Worm (Caenorhabditis elegans) whole organism, L3 larva: ENCODE measurements around the gene Y37H2A.13.

Source experiments
- ZK546.5 ChIP-seq: sonication (generic microtip); optimal IDR thresholded peaks from 2 replicates; lab custom pipeline; 2017; ENCODE audit warnings: missing biosample characterization, missing genetic modification characterization
- aly-2 ChIP-seq: fragments of 150-350 bp; optimal IDR thresholded peaks from 2 replicates; lab custom pipeline; 2014; ENCODE audit warnings: missing biosample characterization, missing genetic modification characterization
- ama-1 ChIP-seq: fragments of 150-350 bp; optimal IDR thresholded peaks from 2 replicates; lab custom pipeline; 2018
- ceh-16 ChIP-seq: sonication (generic microtip); optimal IDR thresholded peaks from 2 replicates; lab custom pipeline; 2017; ENCODE audit warnings: missing biosample characterization, missing genetic modification characterization
- ceh-28 ChIP-seq: fragments of 150-350 bp; optimal IDR thresholded peaks from 2 replicates; lab custom pipeline; 2014; ENCODE audit warnings: missing biosample characterization, missing genetic modification reagents, missing genetic modification characterization
- ceh-82 ChIP-seq: fragments of 150-350 bp; optimal IDR thresholded peaks from 2 replicates; lab custom pipeline; 2014; ENCODE audit warnings: missing biosample characterization, missing genetic modification characterization
- daf-12 ChIP-seq: fragments of 150-350 bp; optimal IDR thresholded peaks from 2 replicates; lab custom pipeline; 2014; ENCODE audit warnings: missing biosample characterization, missing genetic modification reagents, missing genetic modification characterization
- egl-27 ChIP-seq: sonication (generic microtip); optimal IDR thresholded peaks from 4 replicates; lab custom pipeline; 2017; ENCODE audit warnings: missing biosample characterization, missing genetic modification reagents, missing genetic modification characterization
- egl-5 ChIP-seq: fragments of 150-350 bp; optimal IDR thresholded peaks from 2 replicates; lab custom pipeline; 2017; ENCODE audit warnings: missing biosample characterization, missing genetic modification reagents, missing genetic modification characterization, inconsistent platforms
- elt-2 ChIP-seq: sonication (generic microtip); optimal IDR thresholded peaks from 2 replicates; lab custom pipeline; 2016; ENCODE audit warnings: missing genetic modification reagents, mild to moderate bottlenecking, missing genetic modification characterization, missing compliant biosample characterization
- fkh-10 ChIP-seq: sonication (generic microtip); optimal IDR thresholded peaks from 2 replicates; lab custom pipeline; 2017; ENCODE audit warnings: missing biosample characterization, missing genetic modification reagents, missing genetic modification characterization
- fkh-2 ChIP-seq: fragments of 150-350 bp; optimal IDR thresholded peaks from 2 replicates; lab custom pipeline; 2014; ENCODE audit warnings: missing biosample characterization, missing genetic modification reagents, missing genetic modification characterization
- fos-1 ChIP-seq: fragments of 150-350 bp; optimal IDR thresholded peaks from 2 replicates; lab custom pipeline; 2014; ENCODE audit warnings: missing biosample characterization, missing genetic modification characterization
- hmg-11 ChIP-seq: sonication (generic microtip); optimal IDR thresholded peaks from 2 replicates; lab custom pipeline; 2016; ENCODE audit warnings: missing genetic modification characterization, missing compliant biosample characterization
- lin-15B ChIP-seq: fragments of 150-350 bp; optimal IDR thresholded peaks from 2 replicates; lab custom pipeline; 2014; ENCODE audit warnings: missing biosample characterization, missing genetic modification characterization
- lin-39 ChIP-seq: fragments of 150-350 bp; optimal IDR thresholded peaks from 2 replicates; lab custom pipeline; 2018; ENCODE audit warnings: missing biosample characterization, missing genetic modification reagents, missing genetic modification characterization
- lsy-12 ChIP-seq: sonication (generic microtip); optimal IDR thresholded peaks from 2 replicates; lab custom pipeline; 2016; ENCODE audit warnings: mild to moderate bottlenecking, missing genetic modification characterization, missing compliant biosample characterization
- mdl-1 ChIP-seq: fragments of 150-350 bp; optimal IDR thresholded peaks from 2 replicates; lab custom pipeline; 2014; ENCODE audit warnings: missing biosample characterization, missing genetic modification characterization
- nfya-1 ChIP-seq: sonication (generic microtip); optimal IDR thresholded peaks from 2 replicates; lab custom pipeline; 2017; ENCODE audit warnings: missing genetic modification characterization, mild to moderate bottlenecking, missing compliant biosample characterization, antibody characterized with exemption, moderate library complexity; ENCODE audit not compliant: insufficient read depth
- nhr-11 ChIP-seq: fragments of 150-350 bp; optimal IDR thresholded peaks from 2 replicates; lab custom pipeline; 2014; ENCODE audit warnings: missing biosample characterization, missing genetic modification characterization
- nhr-12 ChIP-seq: fragments of 150-350 bp; optimal IDR thresholded peaks from 2 replicates; lab custom pipeline; 2014; ENCODE audit warnings: missing biosample characterization, missing genetic modification characterization
- nhr-23 ChIP-seq: fragments of 150-350 bp; optimal IDR thresholded peaks from 2 replicates; lab custom pipeline; 2014; ENCODE audit warnings: missing biosample characterization, missing genetic modification reagents, missing genetic modification characterization
- nhr-237 ChIP-seq: fragments of 150-350 bp; optimal IDR thresholded peaks from 2 replicates; lab custom pipeline; 2014; ENCODE audit warnings: missing biosample characterization, missing genetic modification characterization
- nhr-28 ChIP-seq: fragments of 150-350 bp; optimal IDR thresholded peaks from 2 replicates; lab custom pipeline; 2014; ENCODE audit warnings: missing biosample characterization, missing genetic modification characterization
- nhr-43 ChIP-seq: sonication (generic microtip); optimal IDR thresholded peaks from 2 replicates; lab custom pipeline; 2016; ENCODE audit warnings: mild to moderate bottlenecking, missing genetic modification characterization, missing compliant biosample characterization; ENCODE audit not compliant: poor library complexity, severe bottlenecking
- nhr-76 ChIP-seq: fragments of 150-350 bp; sonication (generic microtip); optimal IDR thresholded peaks from 5 replicates; lab custom pipeline; 2014; ENCODE audit warnings: missing biosample characterization, missing genetic modification characterization
- nhr-77 ChIP-seq: fragments of 150-350 bp; optimal IDR thresholded peaks from 2 replicates; lab custom pipeline; 2014; ENCODE audit warnings: missing biosample characterization, missing genetic modification characterization
- pha-4 ChIP-seq: fragments of 150-350 bp; optimal IDR thresholded peaks from 2 replicates; lab custom pipeline; 2014; ENCODE audit warnings: missing biosample characterization, missing genetic modification reagents, missing genetic modification characterization
- sea-2 ChIP-seq: fragments of 150-350 bp; sonication (generic microtip); optimal IDR thresholded peaks from 4 replicates; lab custom pipeline; 2014; ENCODE audit warnings: missing biosample characterization, missing genetic modification reagents, missing genetic modification characterization
- skn-1 ChIP-seq: fragments of 150-350 bp; optimal IDR thresholded peaks from 2 replicates; lab custom pipeline; 2014; ENCODE audit warnings: missing biosample characterization, missing genetic modification characterization
- ztf-11 ChIP-seq: fragments of 150-350 bp; optimal IDR thresholded peaks from 2 replicates; lab custom pipeline; 2014; ENCODE audit warnings: missing biosample characterization, missing genetic modification characterization
- ztf-4 ChIP-seq: fragments of 150-350 bp; optimal IDR thresholded peaks from 2 replicates; lab custom pipeline; 2014; ENCODE audit warnings: missing biosample characterization, missing genetic modification characterization

The Y37H2A.13 gene

DNA sequence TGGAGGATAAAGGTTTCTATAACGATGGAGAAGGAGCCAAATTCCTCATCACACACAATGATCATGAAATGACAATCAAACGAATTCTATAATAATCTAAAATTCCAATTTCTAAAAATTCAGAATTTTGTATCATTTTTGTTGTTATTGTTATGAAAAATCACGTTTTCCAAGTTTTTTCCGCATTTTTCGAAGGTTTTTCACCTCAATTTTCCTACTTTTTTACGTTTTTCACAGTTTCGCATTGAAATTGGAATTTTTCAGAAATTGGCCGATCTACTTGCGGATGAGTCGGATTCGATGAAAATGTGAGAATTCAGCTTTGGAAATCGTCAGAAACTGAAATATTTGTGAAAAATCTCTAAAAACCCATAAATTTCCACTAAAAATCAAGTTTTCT is 17.6 kb upstream of the Y37H2A.13 start, which contains the start of gene fbxa-210:
TSS of gene fbxa-210 (plus strand) at position 301 of the 400 bp plus-strand sequence.
- no peak for TF ChIP-seq egl-27 (tag; lab: Kevin White, UChicago)
- TF ChIP-seq nhr-23 (tag; lab: Kevin White, UChicago): no peak
- no peak for TF ChIP-seq ceh-28
- TF ChIP-seq elt-2 (tag; lab: Kevin White, UChicago): no peak
- no peak for TF ChIP-seq lsy-12 (tag; lab: Kevin White, UChicago)
- no peak for TF ChIP-seq pha-4 (tag; lab: Kevin White, UChicago)
- no peak for TF ChIP-seq nhr-43 (tag; lab: Kevin White, UChicago)
- TF ChIP-seq mdl-1: no peak
- no peak for TF ChIP-seq lin-15B
- no peak for TF ChIP-seq skn-1 (tag; lab: Kevin White, UChicago)
- TF ChIP-seq daf-12 (tag; lab: Kevin White, UChicago): no peak
- no peak for TF ChIP-seq ama-1
- TF ChIP-seq, all 47 proteins: peak for 0

DNA sequence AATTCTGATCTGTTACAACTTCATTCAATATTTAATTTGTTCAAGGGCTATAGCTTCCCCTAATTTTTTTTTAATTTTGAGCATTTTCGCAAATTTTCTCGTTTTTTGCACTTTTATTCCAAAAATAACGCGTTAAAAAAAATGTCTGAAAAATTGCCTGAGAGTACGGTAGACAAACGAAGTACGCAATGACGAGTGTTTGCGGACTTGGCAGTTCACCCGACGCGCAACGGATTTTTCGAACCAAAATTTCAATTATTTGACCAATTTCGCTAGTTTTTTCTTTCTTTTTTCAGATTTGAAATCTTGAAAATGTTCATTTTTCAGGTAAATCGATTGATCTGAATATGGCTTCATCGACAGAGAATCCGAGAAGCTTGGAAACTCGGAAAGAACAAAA is 15.5 kb upstream of the Y37H2A.13 start, which contains the start of gene fbxa-211:
TSS of gene fbxa-211 (plus strand) at position 328 of the 400 bp plus-strand sequence.
- TF ChIP-seq nhr-43 (tag; lab: Kevin White, UChicago): no peak
- TF ChIP-seq fos-1 (tag; lab: Kevin White, UChicago): no peak
- TF ChIP-seq ceh-16 (tag; lab: Kevin White, UChicago): no peak
- TF ChIP-seq ZK546.5: no peak
- TF ChIP-seq nfya-1 (tag; lab: Kevin White, UChicago): no peak
- no peak for TF ChIP-seq nhr-28 (tag; lab: Kevin White, UChicago)
- no peak for TF ChIP-seq aly-2 (tag; lab: Kevin White, UChicago)
- no peak for TF ChIP-seq ztf-4 (tag; lab: Kevin White, UChicago)
- TF ChIP-seq fkh-10 (GFP tag; lab: Kevin White, UChicago): no peak
- TF ChIP-seq ceh-82: no peak
- TF ChIP-seq nhr-237 (tag; lab: Kevin White, UChicago): no peak
- TF ChIP-seq mdl-1: no peak
- TF ChIP-seq fkh-2: no peak
- no peak for TF ChIP-seq nhr-11 (tag; lab: Kevin White, UChicago)
- no peak for TF ChIP-seq egl-5 (tag; lab: Kevin White, UChicago)
- no peak for TF ChIP-seq pha-4 (tag; lab: Kevin White, UChicago)
- TF ChIP-seq egl-27 (tag; lab: Kevin White, UChicago): no peak
- no peak for TF ChIP-seq nhr-76 (tag; lab: Kevin White, UChicago)

DNA sequence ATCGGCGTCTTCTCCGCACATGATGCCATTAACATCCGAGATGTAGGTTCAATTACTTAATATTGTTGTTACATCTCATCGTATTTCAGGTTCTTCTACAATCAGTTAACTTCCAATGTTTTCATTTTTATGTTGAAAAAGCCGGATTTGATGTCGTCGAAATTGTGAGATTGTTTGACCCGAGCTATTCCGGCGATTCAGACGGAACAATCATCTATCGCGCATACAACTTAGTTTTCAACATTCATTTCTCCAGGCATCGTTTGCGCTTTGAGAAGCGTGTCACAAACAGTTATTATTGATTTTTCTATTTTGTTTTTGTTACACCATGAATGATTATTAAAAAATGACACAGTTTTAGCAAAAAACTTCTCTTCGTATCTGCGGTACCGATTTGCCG is 14.1 kb upstream of the Y37H2A.13 start:
- TF ChIP-seq nhr-237 (tag; lab: Kevin White, UChicago): no peak
- no peak for TF ChIP-seq fkh-10 (GFP tag; lab: Kevin White, UChicago)
- no peak for TF ChIP-seq nhr-12
- TF ChIP-seq ztf-11 (tag; lab: Kevin White, UChicago): no peak
- no peak for TF ChIP-seq nhr-77 (tag; lab: Kevin White, UChicago)
- no peak for TF ChIP-seq skn-1 (tag; lab: Kevin White, UChicago)
- no peak for TF ChIP-seq nhr-76 (tag; lab: Kevin White, UChicago)
- no peak for TF ChIP-seq hmg-11 (tag; lab: Kevin White, UChicago)
- no peak for TF ChIP-seq aly-2 (tag; lab: Kevin White, UChicago)
- no peak for TF ChIP-seq ama-1
- no peak for TF ChIP-seq nhr-43 (tag; lab: Kevin White, UChicago)
- TF ChIP-seq fkh-2: no peak
- no peak for TF ChIP-seq lin-39 (tag; lab: Kevin White, UChicago)
- TF ChIP-seq mdl-1: no peak
- TF ChIP-seq egl-27 (tag; lab: Kevin White, UChicago): no peak
- no peak for TF ChIP-seq sea-2 (GFP tag; lab: Kevin White, UChicago)

DNA sequence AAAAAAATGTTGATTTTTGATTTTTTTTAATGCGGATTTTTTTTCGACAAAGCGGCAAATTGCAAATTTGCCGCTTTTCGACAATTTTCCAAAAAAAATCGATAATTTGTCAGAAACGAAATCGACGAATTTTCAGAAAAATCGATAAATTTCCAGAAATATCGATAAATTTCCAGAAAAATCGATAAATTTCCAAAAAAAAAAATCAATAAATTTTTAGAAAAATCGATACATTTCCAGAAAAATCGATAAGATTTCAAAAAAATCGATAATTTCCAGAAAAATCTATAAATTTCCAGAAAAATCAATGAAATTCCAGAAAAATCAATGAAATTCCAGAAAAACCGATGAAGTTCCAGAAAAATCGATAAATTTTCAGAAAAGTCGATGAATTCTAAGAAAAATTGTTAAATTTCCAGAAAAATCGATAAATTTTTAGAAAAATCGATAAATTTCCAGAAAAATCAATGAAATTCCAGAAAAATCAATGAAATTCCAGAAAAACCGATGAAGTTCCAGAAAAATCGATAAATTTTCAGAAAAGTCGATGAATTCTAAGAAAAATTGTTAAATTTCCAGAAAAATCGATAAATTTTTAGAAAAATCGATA is 12.9 kb upstream of the Y37H2A.13 start:
- TF ChIP-seq ceh-28: peak; percentile 82

DNA sequence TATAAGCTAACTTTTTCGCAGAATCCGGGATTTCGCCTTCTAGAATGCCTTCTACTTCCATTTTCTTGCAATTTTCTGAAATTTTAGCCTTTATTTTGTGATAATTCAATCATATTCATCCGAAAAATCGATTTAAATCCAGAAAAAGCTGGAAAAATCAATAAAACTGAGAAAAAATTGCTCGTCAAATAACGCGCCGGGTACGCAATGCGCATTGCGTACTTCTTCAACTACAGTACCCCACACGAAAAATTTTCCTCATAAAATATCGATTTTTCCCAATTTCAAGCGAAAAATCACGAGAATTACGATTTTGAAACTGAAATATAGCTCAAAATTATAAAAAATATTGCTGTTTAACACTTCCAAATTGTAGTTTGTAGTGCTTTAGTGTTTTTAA is 11.6 kb upstream of the Y37H2A.13 start, which contains the start of gene Y37H2A.12:
TSS of gene Y37H2A.12 (minus strand) at position 81 of the 400 bp plus-strand sequence.
- TF ChIP-seq ceh-28 (peak; percentile 6), skn-1 (tag; lab: Kevin White, UChicago) (no peak), sea-2 (GFP tag; lab: Kevin White, UChicago) (no peak)
